Worm (Caenorhabditis elegans) whole organism, L1 larva: ENCODE results near the gene dpy-19.

Experiments used
- C04F5.9 ChIP-seq: sonication (generic microtip); optimal IDR thresholded peaks from 2 replicates; lab custom pipeline; 2016; ENCODE audit warnings: missing genetic modification characterization, missing compliant biosample characterization
- C16A3.4 ChIP-seq: fragments of 150-350 bp; optimal IDR thresholded peaks from 2 replicates; lab custom pipeline; 2014; ENCODE audit warnings: missing biosample characterization, missing genetic modification characterization
- C34B4.2 ChIP-seq: sonication (generic microtip); optimal IDR thresholded peaks from 2 replicates; lab custom pipeline; 2017; ENCODE audit warnings: mild to moderate bottlenecking, missing genetic modification characterization, missing compliant biosample characterization
- Y116A8C.19 ChIP-seq: sonication (generic microtip); optimal IDR thresholded peaks from 2 replicates; lab custom pipeline; 2016; ENCODE audit warnings: missing compliant biosample characterization, missing genetic modification characterization, borderline replicate concordance
- aha-1 ChIP-seq: fragments of 150-350 bp; optimal IDR thresholded peaks from 2 replicates; lab custom pipeline; 2014; ENCODE audit warnings: missing biosample characterization, missing genetic modification characterization
- ama-1 ChIP-seq: fragments of 150-350 bp; optimal IDR thresholded peaks from 2 replicates; lab custom pipeline; 2014
- blmp-1 ChIP-seq: fragments of 150-350 bp; optimal IDR thresholded peaks from 2 replicates; lab custom pipeline; 2014; ENCODE audit warnings: missing biosample characterization, missing genetic modification characterization
- ceh-63 ChIP-seq: fragments of 200-800 bp; sonication (Bioruptor generic); optimal IDR thresholded peaks from 2 replicates; lab custom pipeline; 2018; ENCODE audit warnings: mild to moderate bottlenecking, missing genetic modification characterization, missing compliant biosample characterization
- ceh-8 ChIP-seq: fragments of 200-800 bp; sonication (Bioruptor generic); optimal IDR thresholded peaks from 2 replicates; lab custom pipeline; 2018; ENCODE audit warnings: mild to moderate bottlenecking, missing genetic modification characterization, moderate library complexity, missing compliant biosample characterization
- ceh-82 ChIP-seq, 3 experiments: fragments of 150-350 bp in 1 of 3; sonication (generic microtip) in 2 of 3; optimal IDR thresholded peaks; 2 replicates each; lab custom pipeline; 2014 to 2017; ENCODE audit warnings: missing biosample characterization in 3 of 3, missing genetic modification characterization in 3 of 3
- ceh-90 ChIP-seq: sonication (generic microtip); optimal IDR thresholded peaks from 2 replicates; lab custom pipeline; 2016; ENCODE audit warnings: missing genetic modification characterization, missing compliant biosample characterization
- ces-1 ChIP-seq: fragments of 150-350 bp; optimal IDR thresholded peaks from 2 replicates; lab custom pipeline; 2014; ENCODE audit warnings: missing biosample characterization, missing genetic modification reagents, missing genetic modification characterization
- dsc-1 ChIP-seq: sonication (generic microtip); optimal IDR thresholded peaks from 2 replicates; lab custom pipeline; 2016; ENCODE audit warnings: mild to moderate bottlenecking, missing genetic modification characterization, missing compliant biosample characterization
- efl-1 ChIP-seq, 4 experiments: fragments of 150-350 bp; optimal IDR thresholded peaks in 3 of 4; peaks in 1 of 4; 1 replicate in 1 of 4; 2 replicates in 3 of 4; lab custom pipeline; 2014; ENCODE audit warnings: missing biosample characterization in 2 of 4, missing genetic modification characterization in 2 of 4, missing genetic modification reagents in 2 of 4
- efl-3 ChIP-seq: fragments of 200-800 bp; sonication (Bioruptor generic); optimal IDR thresholded peaks from 2 replicates; lab custom pipeline; 2018; ENCODE audit warnings: mild to moderate bottlenecking, missing genetic modification characterization, missing compliant biosample characterization
- egl-13 ChIP-seq: sonication (generic microtip); optimal IDR thresholded peaks from 2 replicates; lab custom pipeline; 2016; ENCODE audit warnings: missing genotype, missing genetic modification reagents, missing genetic modification characterization, missing compliant biosample characterization
- egl-27 ChIP-seq, 2 experiments: fragments of 150-350 bp in 1 of 2; sonication (generic microtip); optimal IDR thresholded peaks; 3 replicates each; lab custom pipeline; 2017 to 2018; ENCODE audit warnings: missing biosample characterization in 2 of 2, missing genetic modification characterization in 2 of 2, missing genetic modification reagents in 2 of 2
- elt-2 ChIP-seq: sonication (generic microtip); optimal IDR thresholded peaks from 2 replicates; lab custom pipeline; 2016; ENCODE audit warnings: missing genetic modification characterization, mild to moderate bottlenecking, inconsistent platforms, missing compliant biosample characterization, missing genetic modification reagents
- elt-3 ChIP-seq, 6 experiments: fragments of 150-350 bp in 1 of 6; sonication (generic microtip); optimal IDR thresholded peaks; 2 replicates each; lab custom pipeline; 2017 to 2018; ENCODE audit warnings: missing biosample characterization in 6 of 6, missing genetic modification characterization in 6 of 6, inconsistent platforms in 1 of 6
- fkh-4 ChIP-seq: sonication (generic microtip); optimal IDR thresholded peaks from 2 replicates; lab custom pipeline; 2016; ENCODE audit warnings: missing compliant biosample characterization, missing genetic modification characterization, borderline replicate concordance
- fkh-8 ChIP-seq: sonication (generic microtip); optimal IDR thresholded peaks from 2 replicates; lab custom pipeline; 2016; ENCODE audit warnings: mild to moderate bottlenecking, missing genetic modification characterization, missing compliant biosample characterization
- fos-1 ChIP-seq: fragments of 150-350 bp; optimal IDR thresholded peaks from 2 replicates; lab custom pipeline; 2014; ENCODE audit warnings: missing biosample characterization, missing genetic modification characterization
- grh-1 ChIP-seq: fragments of 200-800 bp; sonication (Bioruptor generic); IDR thresholded peaks from 2 replicates; pipeline ENCODE4 v1.3.6; 2022; ENCODE audit warnings: missing genetic modification reagents, missing genetic modification characterization, missing compliant biosample characterization
- hlh-17 ChIP-seq: fragments of 200-800 bp; sonication (Bioruptor generic); optimal IDR thresholded peaks from 2 replicates; lab custom pipeline; 2018; ENCODE audit warnings: missing genetic modification characterization, mild to moderate bottlenecking, missing compliant biosample characterization, moderate library complexity, borderline replicate concordance
- hlh-4 ChIP-seq: sonication (generic microtip); optimal IDR thresholded peaks from 2 replicates; lab custom pipeline; 2016; ENCODE audit warnings: mild to moderate bottlenecking, missing genetic modification characterization, missing compliant biosample characterization
- irx-1 ChIP-seq: sonication (generic microtip); optimal IDR thresholded peaks from 2 replicates; lab custom pipeline; 2016; ENCODE audit warnings: missing genetic modification characterization, missing compliant biosample characterization
- isw-1 ChIP-seq: fragments of 200-800 bp; sonication (Bioruptor generic); IDR thresholded peaks from 2 replicates; pipeline ENCODE4 v1.3.6; 2022; ENCODE audit warnings: missing genetic modification characterization, missing compliant biosample characterization
- lin-13 ChIP-seq: fragments of 150-350 bp; optimal IDR thresholded peaks from 2 replicates; lab custom pipeline; 2014; ENCODE audit warnings: missing biosample characterization, missing genetic modification reagents, missing genetic modification characterization
- lin-39 ChIP-seq: fragments of 150-350 bp; optimal IDR thresholded peaks from 2 replicates; lab custom pipeline; 2014; ENCODE audit warnings: missing biosample characterization, missing genetic modification reagents, missing genetic modification characterization
- lsy-2 ChIP-seq, 2 experiments: fragments of 150-350 bp; optimal IDR thresholded peaks; 2 replicates each; lab custom pipeline; 2014; ENCODE audit warnings: missing biosample characterization in 2 of 2, missing genetic modification characterization in 2 of 2
- mef-2 ChIP-seq: fragments of 150-350 bp; optimal IDR thresholded peaks from 2 replicates; lab custom pipeline; 2014; ENCODE audit warnings: missing biosample characterization, missing genetic modification characterization
- mep-1 ChIP-seq: fragments of 150-350 bp; optimal IDR thresholded peaks from 2 replicates; lab custom pipeline; 2014; ENCODE audit warnings: missing biosample characterization, missing genetic modification characterization
- nhr-20 ChIP-seq: sonication (generic microtip); optimal IDR thresholded peaks from 2 replicates; lab custom pipeline; 2016; ENCODE audit warnings: mild to moderate bottlenecking, missing genetic modification characterization, missing compliant biosample characterization
- nhr-237 ChIP-seq: fragments of 150-350 bp; optimal IDR thresholded peaks from 2 replicates; lab custom pipeline; 2014; ENCODE audit warnings: missing biosample characterization, missing genetic modification characterization
- nhr-47 ChIP-seq: sonication (generic microtip); optimal IDR thresholded peaks from 2 replicates; lab custom pipeline; 2016; ENCODE audit warnings: mild to moderate bottlenecking, missing genetic modification characterization, moderate library complexity, missing compliant biosample characterization
- nhr-77 ChIP-seq: fragments of 150-350 bp; optimal IDR thresholded peaks from 2 replicates; lab custom pipeline; 2014; ENCODE audit warnings: missing biosample characterization, missing genetic modification characterization
- nhr-90 ChIP-seq: sonication (generic microtip); optimal IDR thresholded peaks from 2 replicates; lab custom pipeline; 2016; ENCODE audit warnings: mild to moderate bottlenecking, missing genetic modification characterization, missing compliant biosample characterization; ENCODE audit not compliant: poor library complexity
- pqm-1 ChIP-seq: sonication (generic microtip); optimal IDR thresholded peaks from 3 replicates; lab custom pipeline; 2017; ENCODE audit warnings: missing biosample characterization, missing genetic modification characterization
- rnt-1 ChIP-seq: sonication (generic microtip); optimal IDR thresholded peaks from 2 replicates; lab custom pipeline; 2016; ENCODE audit warnings: mild to moderate bottlenecking, missing genetic modification characterization, moderate library complexity, missing compliant biosample characterization
- snu-23 ChIP-seq: sonication (generic microtip); optimal IDR thresholded peaks from 2 replicates; lab custom pipeline; 2016; ENCODE audit warnings: missing genetic modification characterization, missing compliant biosample characterization
- sox-4 ChIP-seq: sonication (generic microtip); optimal IDR thresholded peaks from 2 replicates; lab custom pipeline; 2016; ENCODE audit warnings: missing genetic modification characterization, missing compliant biosample characterization
- sptf-1 ChIP-seq: fragments of 150-350 bp; optimal IDR thresholded peaks from 2 replicates; lab custom pipeline; 2014; ENCODE audit warnings: missing biosample characterization, missing genetic modification characterization
- swsn-7 ChIP-seq: sonication (generic microtip); optimal IDR thresholded peaks from 2 replicates; lab custom pipeline; 2016; ENCODE audit warnings: missing genetic modification characterization, missing compliant biosample characterization
- tlp-1 ChIP-seq: fragments of 150-350 bp; optimal IDR thresholded peaks from 2 replicates; lab custom pipeline; 2014; ENCODE audit warnings: missing biosample characterization, missing genetic modification characterization
- unc-130 ChIP-seq: fragments of 150-350 bp; optimal IDR thresholded peaks from 2 replicates; lab custom pipeline; 2017; ENCODE audit warnings: missing biosample characterization, missing genetic modification characterization, inconsistent platforms
- unc-86 ChIP-seq: sonication (generic microtip); optimal IDR thresholded peaks from 2 replicates; lab custom pipeline; 2016; ENCODE audit warnings: missing genetic modification characterization, missing compliant biosample characterization
- unc-98 ChIP-seq: fragments of 200-800 bp; sonication (Bioruptor generic); IDR thresholded peaks from 2 replicates; pipeline ENCODE4 v1.3.6; 2022; ENCODE audit warnings: missing genetic modification characterization, missing compliant biosample characterization
- zag-1 ChIP-seq: fragments of 150-350 bp; optimal IDR thresholded peaks from 2 replicates; lab custom pipeline; 2014; ENCODE audit warnings: missing biosample characterization, missing genetic modification characterization
- zip-4 ChIP-seq: fragments of 200-800 bp; sonication (Bioruptor generic); optimal IDR thresholded peaks from 2 replicates; lab custom pipeline; 2018; ENCODE audit warnings: mild to moderate bottlenecking, missing genetic modification characterization, moderate library complexity, missing compliant biosample characterization
- ztf-11 ChIP-seq, 2 experiments: sonication (generic microtip); optimal IDR thresholded peaks; 2 replicates each; lab custom pipeline; 2016 to 2017; ENCODE audit warnings: missing genetic modification characterization in 2 of 2, missing biosample characterization in 1 of 2, missing compliant biosample characterization in 1 of 2
- ztf-4 ChIP-seq: fragments of 150-350 bp; optimal IDR thresholded peaks from 2 replicates; lab custom pipeline; 2014; ENCODE audit warnings: missing biosample characterization, missing genetic modification characterization

dpy-19 gene

DNA sequence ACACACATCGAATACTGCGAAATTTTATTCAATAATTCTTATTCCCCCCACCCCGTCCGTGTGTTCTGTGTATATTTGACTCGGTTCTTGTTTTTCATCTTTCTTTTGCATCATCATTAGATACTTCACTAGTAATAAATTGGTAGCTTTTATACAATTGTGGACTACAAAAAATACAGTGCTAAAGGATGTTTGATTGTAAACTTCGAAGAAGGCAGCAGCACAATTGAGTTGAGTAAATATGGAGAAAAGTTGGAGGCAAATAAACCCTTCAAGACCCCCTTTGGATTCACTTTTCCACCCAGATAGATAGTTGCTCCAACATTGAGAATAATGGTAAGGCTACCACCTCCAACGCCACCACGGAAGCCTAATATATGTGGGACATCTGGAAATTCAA lies 26.0 kb upstream of the dpy-19 start, which contains the start of gene B0303.7:
Gene B0303.7, plus strand, starts transcription at position 301 of the 400 bp plus-strand sequence.
- TF ChIP-seq ztf-11 (tag; optimal IDR thresholded peaks at IDR 0.05; lab: Kevin White, UChicago), result no peak
- no peak for TF ChIP-seq ceh-82 (tag; optimal IDR thresholded peaks at IDR 0.05; lab: Kevin White, UChicago)
- TF ChIP-seq unc-130 (tag; lab: Kevin White, UChicago), result no peak
- no peak for TF ChIP-seq snu-23 (GFP tag; lab: Kevin White, UChicago)
- TF ChIP-seq egl-27 (tag; optimal IDR thresholded peaks at IDR 0.05; lab: Kevin White, UChicago), result no peak
- TF ChIP-seq aha-1 (tag; lab: Kevin White, UChicago), result no peak
- no peak for TF ChIP-seq lin-13 (GFP tag; lab: Kevin White, UChicago)
- TF ChIP-seq nhr-77 (tag; lab: Kevin White, UChicago), result no peak
- no peak for TF ChIP-seq fos-1
- TF ChIP-seq blmp-1 (tag; lab: Kevin White, UChicago), result no peak
- no peak for TF ChIP-seq hlh-4 (tag; lab: Kevin White, UChicago)
- no peak for TF ChIP-seq pqm-1 (tag; lab: Kevin White, UChicago)
- TF ChIP-seq unc-98 (GFP tag; lab: Robert Waterston, UW), result no peak
- no peak for TF ChIP-seq unc-86 (tag; lab: Kevin White, UChicago)
- no peak for TF ChIP-seq nhr-90
- no peak for TF ChIP-seq nhr-237

DNA sequence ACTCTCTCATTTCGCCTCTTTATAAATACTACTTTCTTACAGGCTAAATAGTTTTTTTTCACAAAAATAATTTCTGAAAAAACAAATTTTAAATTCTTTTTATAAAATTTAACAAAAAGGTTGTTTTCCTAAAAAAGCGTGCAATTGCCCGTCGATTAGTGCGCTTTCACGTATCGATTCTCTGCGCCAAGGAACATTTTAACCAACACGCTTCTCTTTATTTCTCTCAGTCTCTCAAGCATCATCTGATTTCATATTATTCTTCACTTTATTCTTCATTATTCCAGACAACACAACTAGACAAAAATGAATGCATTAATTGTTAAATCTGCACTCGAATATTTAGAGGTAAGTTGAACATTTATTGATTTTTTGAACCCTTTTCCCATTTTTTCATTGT lies 22.4 kb upstream of the dpy-19 start, which contains the start of gene B0303.4:
Gene B0303.4, plus strand, starts transcription at position 196 of the 400 bp plus-strand sequence.
- TF ChIP-seq irx-1 (no peak), ces-1 (GFP tag; lab: Kevin White, UChicago) (no peak), ama-1 (lab: Kevin White, UChicago) (no peak), grh-1 (GFP tag; lab: Robert Waterston, UW) (no peak), hlh-4 (tag; lab: Kevin White, UChicago) (no peak), efl-3 (GFP tag; lab: Kevin White, UChicago) (no peak), elt-2 (tag; lab: Kevin White, UChicago) (no peak), nhr-20 (tag; lab: Kevin White, UChicago) (peak; percentile 52), ztf-4 (tag; lab: Kevin White, UChicago) (no peak), fkh-8 (peak; percentile 51), efl-1 (optimal IDR thresholded peaks at IDR 0.05; lab: Kevin White, UChicago) (peak; percentile 59 to 64), efl-1 (GFP tag; optimal IDR thresholded peaks at IDR 0.05 in 1 of 2; lab: Kevin White, UChicago) (peak; percentile 55 to 63), ceh-63 (GFP tag; lab: Kevin White, UChicago) (no peak), fos-1 (no peak), dsc-1 (tag; lab: Kevin White, UChicago) (peak; percentile 33), sptf-1 (no peak), lin-13 (GFP tag; lab: Kevin White, UChicago) (peak; percentile 29), rnt-1 (tag; lab: Kevin White, UChicago) (peak; percentile 54), lsy-2 (tag; optimal IDR thresholded peaks at IDR 0.05; lab: Kevin White, UChicago) (peak; percentile 76), C16A3.4 (peak; percentile 51), elt-3 (tag; optimal IDR thresholded peaks at IDR 0.05; lab: Kevin White, UChicago) (peak in 1 of 6 experiments; percentile 67), ceh-90 (no peak), unc-130 (tag; lab: Kevin White, UChicago) (peak; percentile 48), swsn-7 (peak; percentile 55), egl-13 (tag; lab: Kevin White, UChicago) (no peak), fkh-4 (tag; lab: Kevin White, UChicago) (no peak), C34B4.2 (tag; lab: Kevin White, UChicago) (no peak), isw-1 (no peak), mep-1 (tag; lab: Kevin White, UChicago) (peak; percentile 92), sox-4 (tag; lab: Kevin White, UChicago) (no peak), hlh-17 (no peak), mef-2 (tag; lab: Kevin White, UChicago) (no peak), tlp-1 (no peak), lin-39 (tag; lab: Kevin White, UChicago) (no peak), ceh-8 (GFP tag; lab: Kevin White, UChicago) (no peak), Y116A8C.19 (no peak), nhr-47 (tag; lab: Kevin White, UChicago) (peak; percentile 46), ztf-11 (tag; optimal IDR thresholded peaks at IDR 0.05; lab: Kevin White, UChicago) (no peak), zag-1 (tag; lab: Kevin White, UChicago) (no peak), zip-4 (GFP tag; lab: Kevin White, UChicago) (no peak), C04F5.9 (tag; lab: Kevin White, UChicago) (no peak)
